Worm (Caenorhabditis elegans) whole organism, young adult: ENCODE data around the gene apy-1.

Experiments used
- B0261.1 ChIP-seq: sonication (generic microtip); optimal IDR thresholded peaks from 2 replicates; lab custom pipeline; 2016; ENCODE audit warnings: mild to moderate bottlenecking, missing genetic modification characterization, moderate library complexity, missing compliant biosample characterization
- F10E7.11 ChIP-seq: sonication (generic microtip); optimal IDR thresholded peaks from 2 replicates; lab custom pipeline; 2017; ENCODE audit warnings: mild to moderate bottlenecking, missing genetic modification characterization, moderate library complexity, missing compliant biosample characterization
- F33H1.4 ChIP-seq: fragments of 200-800 bp; sonication (Bioruptor generic); IDR thresholded peaks from 2 replicates; pipeline ENCODE4 v1.3.6; 2022; ENCODE audit warnings: missing genetic modification reagents, missing genetic modification characterization, missing compliant biosample characterization
- F49E8.2 ChIP-seq: sonication (generic microtip); optimal IDR thresholded peaks from 3 replicates; lab custom pipeline; 2017; ENCODE audit warnings: missing genetic modification characterization, mild to moderate bottlenecking, missing compliant biosample characterization, antibody characterized with exemption, moderate library complexity; ENCODE audit not compliant: insufficient read depth
- T07F8.4 ChIP-seq: sonication (generic microtip); optimal IDR thresholded peaks from 2 replicates; lab custom pipeline; 2016; ENCODE audit warnings: mild to moderate bottlenecking, missing genetic modification characterization, moderate library complexity, missing compliant biosample characterization
- T26A5.8 ChIP-seq: sonication (generic microtip); optimal IDR thresholded peaks from 2 replicates; lab custom pipeline; 2016; ENCODE audit warnings: missing genetic modification characterization, missing compliant biosample characterization
- Y95B8A.8 ChIP-seq: fragments of 200-800 bp; sonication (Bioruptor generic); IDR thresholded peaks from 2 replicates; pipeline ENCODE4 v1.3.6; 2022; ENCODE audit warnings: missing genetic modification reagents, missing genetic modification characterization, missing compliant biosample characterization
- ZK185.1 ChIP-seq: sonication (generic microtip); optimal IDR thresholded peaks from 2 replicates; lab custom pipeline; 2016; ENCODE audit warnings: mild to moderate bottlenecking, missing genetic modification characterization, missing compliant biosample characterization; ENCODE audit not compliant: poor library complexity, severe bottlenecking
- ama-1 ChIP-seq, 3 experiments: fragments of 150-350 bp in 1 of 3; sonication (generic microtip) in 2 of 3; optimal IDR thresholded peaks; 2 replicates each; lab custom pipeline; 2014 to 2018; ENCODE audit warnings: missing biosample characterization in 2 of 3, missing genetic modification characterization in 2 of 3, missing genetic modification reagents in 2 of 3
- atf-7 ChIP-seq: sonication (generic microtip); optimal IDR thresholded peaks from 2 replicates; lab custom pipeline; 2017; ENCODE audit warnings: mild to moderate bottlenecking, missing genetic modification characterization, missing compliant biosample characterization
- cebp-1 ChIP-seq, 2 experiments: fragments of 200-800 bp in 1 of 2; sonication (Bioruptor generic) in 1 of 2; sonication (generic microtip) in 1 of 2; IDR thresholded peaks in 1 of 2; optimal IDR thresholded peaks in 1 of 2; 2 replicates each; pipeline versions ENCODE4 v1.3.6 to Lab custom; 2017 to 2022; ENCODE audit warnings: missing compliant biosample characterization in 2 of 2, missing genetic modification characterization in 2 of 2, mild to moderate bottlenecking in 1 of 2, missing genetic modification reagents in 1 of 2, moderate library complexity in 1 of 2
- ceh-100 ChIP-seq: fragments of 200-800 bp; sonication (Bioruptor generic); IDR thresholded peaks from 2 replicates; pipeline ENCODE4 v1.3.6; 2022; ENCODE audit warnings: missing genetic modification reagents, missing genetic modification characterization, missing compliant biosample characterization
- ceh-27 ChIP-seq: fragments of 200-800 bp; sonication (Bioruptor generic); optimal IDR thresholded peaks from 2 replicates; lab custom pipeline; 2018; ENCODE audit warnings: mild to moderate bottlenecking, missing genetic modification characterization, moderate library complexity, missing compliant biosample characterization
- chd-7 ChIP-seq: sonication (generic microtip); optimal IDR thresholded peaks from 2 replicates; lab custom pipeline; 2016; ENCODE audit warnings: mild to moderate bottlenecking, missing genetic modification characterization, moderate library complexity, missing compliant biosample characterization
- die-1 ChIP-seq: sonication (generic microtip); optimal IDR thresholded peaks from 2 replicates; lab custom pipeline; 2016; ENCODE audit warnings: missing genotype, mild to moderate bottlenecking, missing genetic modification characterization, missing compliant biosample characterization
- dox-1 ChIP-seq: fragments of 200-800 bp; sonication (Bioruptor generic); IDR thresholded peaks from 2 replicates; pipeline ENCODE4 v1.3.6; 2022; ENCODE audit warnings: missing genetic modification reagents, missing genetic modification characterization, missing compliant biosample characterization
- dpl-1 ChIP-seq: fragments of 150-350 bp; optimal IDR thresholded peaks from 2 replicates; lab custom pipeline; 2014; ENCODE audit warnings: missing biosample characterization, missing genetic modification reagents, missing genetic modification characterization
- egl-18 ChIP-seq: fragments of 200-800 bp; sonication (Bioruptor generic); IDR thresholded peaks from 2 replicates; pipeline ENCODE4 v1.3.6; 2022; ENCODE audit warnings: missing genetic modification reagents, missing genetic modification characterization, missing compliant biosample characterization
- fkh-3 ChIP-seq: sonication (generic microtip); optimal IDR thresholded peaks from 2 replicates; lab custom pipeline; 2016; ENCODE audit warnings: mild to moderate bottlenecking, missing genetic modification characterization, missing compliant biosample characterization
- hrde-1 ChIP-seq: sonication (generic microtip); optimal IDR thresholded peaks from 2 replicates; lab custom pipeline; 2016; ENCODE audit warnings: missing genetic modification characterization, mild to moderate bottlenecking, missing compliant biosample characterization, moderate library complexity, missing genotype, missing genetic modification reagents, borderline replicate concordance
- let-607 ChIP-seq, 2 experiments: fragments of 200-800 bp in 1 of 2; sonication (Bioruptor generic) in 1 of 2; sonication (generic microtip) in 1 of 2; optimal IDR thresholded peaks; 2 replicates each; lab custom pipeline; 2016 to 2018; ENCODE audit warnings: mild to moderate bottlenecking in 2 of 2, missing compliant biosample characterization in 2 of 2, missing genetic modification characterization in 2 of 2, moderate library complexity in 2 of 2, missing genotype in 1 of 2
- lin-26 ChIP-seq: fragments of 200-800 bp; sonication (Bioruptor generic); IDR thresholded peaks from 2 replicates; pipeline ENCODE4 v1.3.6; 2022; ENCODE audit warnings: missing genetic modification reagents, missing genetic modification characterization, missing compliant biosample characterization
- lin-35 ChIP-seq, 3 experiments: fragments of 150-350 bp in 2 of 3; sonication (generic microtip) in 1 of 3; optimal IDR thresholded peaks; 2 replicates each; lab custom pipeline; 2014 to 2018; ENCODE audit warnings: missing biosample characterization in 3 of 3, missing genetic modification characterization in 3 of 3, missing genetic modification reagents in 3 of 3
- madf-8 ChIP-seq: fragments of 200-800 bp; sonication (Bioruptor generic); conservative IDR thresholded peaks from 2 replicates; pipeline ENCODE4 v1.3.6; 2022; ENCODE audit warnings: missing genetic modification reagents, missing genetic modification characterization, missing compliant biosample characterization
- mel-28 ChIP-seq: sonication (generic microtip); optimal IDR thresholded peaks from 2 replicates; lab custom pipeline; 2016; ENCODE audit warnings: borderline replicate concordance, mild to moderate bottlenecking, missing genetic modification characterization, missing compliant biosample characterization
- mes-4 ChIP-seq: sonication (generic microtip); optimal IDR thresholded peaks from 2 replicates; lab custom pipeline; 2016; ENCODE audit warnings: missing genotype, missing genetic modification characterization, missing compliant biosample characterization
- nhr-120 ChIP-seq: fragments of 200-800 bp; sonication (Bioruptor generic); IDR thresholded peaks from 2 replicates; pipeline ENCODE4 v1.3.6; 2022; ENCODE audit warnings: missing genetic modification characterization, missing compliant biosample characterization
- nhr-179 ChIP-seq: sonication (generic microtip); optimal IDR thresholded peaks from 2 replicates; lab custom pipeline; 2016; ENCODE audit warnings: mild to moderate bottlenecking, missing genetic modification characterization, missing compliant biosample characterization
- nhr-80 ChIP-seq: sonication (generic microtip); optimal IDR thresholded peaks from 2 replicates; lab custom pipeline; 2016; ENCODE audit warnings: missing genetic modification characterization, missing compliant biosample characterization
- nhr-90 ChIP-seq: sonication (generic microtip); optimal IDR thresholded peaks from 2 replicates; lab custom pipeline; 2016; ENCODE audit warnings: missing genotype, mild to moderate bottlenecking, missing genetic modification characterization, missing compliant biosample characterization
- pbrm-1 ChIP-seq: fragments of 200-800 bp; sonication (Bioruptor generic); IDR thresholded peaks from 2 replicates; pipeline ENCODE4 v1.3.6; 2022; ENCODE audit warnings: missing genetic modification reagents, missing genetic modification characterization, missing compliant biosample characterization
- repo-1 ChIP-seq: sonication (generic microtip); optimal IDR thresholded peaks from 2 replicates; lab custom pipeline; 2017; ENCODE audit warnings: mild to moderate bottlenecking, missing genetic modification characterization, missing compliant biosample characterization
- snpc-1.3 ChIP-seq: sonication (generic microtip); optimal IDR thresholded peaks from 2 replicates; lab custom pipeline; 2017; ENCODE audit warnings: missing genetic modification characterization, mild to moderate bottlenecking, missing compliant biosample characterization, antibody characterized with exemption, moderate library complexity, missing genotype, missing genetic modification reagents; ENCODE audit not compliant: insufficient read depth
- unc-130 ChIP-seq: sonication (generic microtip); optimal IDR thresholded peaks from 2 replicates; lab custom pipeline; 2016; ENCODE audit warnings: missing genetic modification reagents, missing genetic modification characterization, missing compliant biosample characterization
- ztf-26 ChIP-seq: sonication (generic microtip); optimal IDR thresholded peaks from 2 replicates; lab custom pipeline; 2017; ENCODE audit warnings: missing genetic modification characterization, missing compliant biosample characterization
- ztf-3 ChIP-seq: fragments of 200-800 bp; sonication (Bioruptor generic); optimal IDR thresholded peaks from 2 replicates; lab custom pipeline; 2018; ENCODE audit warnings: mild to moderate bottlenecking, missing genetic modification characterization, missing compliant biosample characterization
- ztf-6 ChIP-seq: fragments of 200-800 bp; sonication (Bioruptor generic); IDR thresholded peaks from 2 replicates; pipeline ENCODE4 v1.3.6; 2022; ENCODE audit warnings: missing genetic modification reagents, missing genetic modification characterization, missing compliant biosample characterization

apy-1 gene

ce11 chrX:7582223-7582622 lies 12.7 kb upstream of the apy-1 start:
- TF ChIP-seq ztf-3 (GFP tag; lab: Kevin White, UChicago) (no peak), madf-8 (GFP tag; lab: Robert Waterston, UW) (no peak), hrde-1 (tag; lab: Kevin White, UChicago) (no peak), die-1 (tag; lab: Kevin White, UChicago) (no peak), ama-1 (optimal IDR thresholded peaks at IDR 0.05; lab: Kevin White, UChicago) (no peak), ama-1 (GFP tag; optimal IDR thresholded peaks at IDR 0.05; lab: Kevin White, UChicago) (no peak), lin-35 (GFP tag; optimal IDR thresholded peaks at IDR 0.05; lab: Kevin White, UChicago) (no peak), ZK185.1 (no peak), snpc-1.3 (tag; lab: Kevin White, UChicago) (no peak), pbrm-1 (no peak), egl-18 (GFP tag; lab: Robert Waterston, UW) (no peak), F10E7.11 (no peak), fkh-3 (tag; lab: Kevin White, UChicago) (no peak), mes-4 (tag; lab: Kevin White, UChicago) (no peak), unc-130 (GFP tag; lab: Kevin White, UChicago) (no peak), mel-28 (no peak), F49E8.2 (no peak), ztf-26 (tag; lab: Kevin White, UChicago) (no peak), B0261.1 (tag; lab: Kevin White, UChicago) (no peak)

ce11 chrX:7578308-7578707 lies 8.8 kb upstream of the apy-1 start:
- TF ChIP-seq let-607 (tag; optimal IDR thresholded peaks at IDR 0.05; lab: Kevin White, UChicago) (peak; percentile 20 to 46), ama-1 (optimal IDR thresholded peaks at IDR 0.05; lab: Kevin White, UChicago) (no peak), ama-1 (GFP tag; optimal IDR thresholded peaks at IDR 0.05; lab: Kevin White, UChicago) (no peak), cebp-1 (GFP tag; IDR thresholded peaks at IDR 0.05; lab: Robert Waterston, UW) (no peak), cebp-1 (tag; optimal IDR thresholded peaks at IDR 0.05; lab: Kevin White, UChicago) (peak; percentile 74), F33H1.4 (no peak), ZK185.1 (no peak), atf-7 (tag; lab: Kevin White, UChicago) (peak; percentile 38), T07F8.4 (no peak), nhr-120 (GFP tag; lab: Robert Waterston, UW) (no peak), T26A5.8 (tag; lab: Kevin White, UChicago) (no peak), nhr-80 (tag; lab: Kevin White, UChicago) (peak; percentile 87), nhr-90 (tag; lab: Kevin White, UChicago) (no peak), egl-18 (GFP tag; lab: Robert Waterston, UW) (no peak), dox-1 (GFP tag; lab: Robert Waterston, UW) (0 out of 2 replicates have a peak, but pooled peaks have one; percentile 22), repo-1 (tag; lab: Kevin White, UChicago) (no peak), nhr-179 (tag; lab: Kevin White, UChicago) (no peak), mel-28 (no peak), Y95B8A.8 (no peak), chd-7 (tag; lab: Kevin White, UChicago) (no peak), ztf-6 (GFP tag; lab: Robert Waterston, UW) (no peak), B0261.1 (tag; lab: Kevin White, UChicago) (no peak)

- TF ChIP-seq ceh-27 (GFP tag; lab: Kevin White, UChicago) (no peak), dpl-1 (GFP tag; lab: Kevin White, UChicago) (no peak), ceh-100 (GFP tag; lab: Robert Waterston, UW) (no peak), lin-26 (GFP tag; lab: Robert Waterston, UW) (peak; percentile 19; the same call in 1 of the 2 replicates), cebp-1 (GFP tag; IDR thresholded peaks at IDR 0.05; lab: Robert Waterston, UW) (peak; percentile 58; the same call in 1 of the 2 replicates), cebp-1 (tag; optimal IDR thresholded peaks at IDR 0.05; lab: Kevin White, UChicago) (peak; percentile 57), nhr-80 (tag; lab: Kevin White, UChicago) (no peak), madf-8 (GFP tag; lab: Robert Waterston, UW) (no peak)
Measured at ce11 chrX:7577458-7578158, 8.1 kb upstream of the apy-1 start.
